Fruit fly (Drosophila melanogaster): ENCODE data around the gene CG33159.

CG33159 gene

dm6 chr3L:3192912-3193311 lies 11.3 kb downstream of the CG33159 start, which contains the start of gene Hsp83 (continued):
- TF ChIP-seq CG17829 (tag; optimal IDR thresholded peaks at IDR 0.05) (peak; percentile 90), CG11723 (GFP tag; optimal IDR thresholded peaks at IDR 0.05) (peak; percentile 98), NC2β (GFP tag; optimal IDR thresholded peaks at IDR 0.05) (peak; percentile 97), zf30C (GFP tag; optimal IDR thresholded peaks at IDR 0.05) (peak; percentile 84), ato (GFP tag; IDR thresholded peaks at IDR 0.05; ENCODE audit: partially characterized antibody) (no peak), ara (GFP tag; IDR thresholded peaks at IDR 0.05) (peak; percentile 89), Mad (GFP tag; optimal IDR thresholded peaks at IDR 0.05) (peak; percentile 95), Aef1 (GFP tag; IDR thresholded peaks at IDR 0.05) (peak; percentile 65), run (tag; optimal IDR thresholded peaks at IDR 0.05) (peak; percentile 91), grau (tag; optimal IDR thresholded peaks at IDR 0.05) (peak; percentile 90), org-1 (GFP tag; optimal IDR thresholded peaks at IDR 0.05) (peak; percentile 95), Hmx (GFP tag; optimal IDR thresholded peaks at IDR 0.05) (peak; percentile 39), ci (GFP tag; IDR thresholded peaks at IDR 0.05) (peak; percentile 99), Med (GFP tag) (peak; percentile 100), Fer1 (GFP tag; optimal IDR thresholded peaks at IDR 0.05) (peak; percentile 100), gsb-n (tag; optimal IDR thresholded peaks at IDR 0.05) (peak; percentile 85), nom (GFP tag; optimal IDR thresholded peaks at IDR 0.05) (peak; percentile 99), CG13775 (GFP tag; optimal IDR thresholded peaks at IDR 0.05) (peak; percentile 95), croc (GFP tag; conservative IDR thresholded peaks at IDR 0.05) (peak; percentile 46), CG30431 (GFP tag; optimal IDR thresholded peaks at IDR 0.05) (peak; percentile 89), ERR (GFP tag; optimal IDR thresholded peaks at IDR 0.05) (peak; percentile 84), CG13287 (GFP tag; IDR thresholded peaks at IDR 0.05; ENCODE audit: partially characterized antibody) (no peak), Rfx (GFP tag; IDR thresholded peaks at IDR 0.05) (peak; percentile 97), CG2678 (tag; optimal IDR thresholded peaks at IDR 0.05) (peak; percentile 91), CG10543 (GFP tag; optimal IDR thresholded peaks at IDR 0.05) (peak; percentile 100), Antp (GFP tag; optimal IDR thresholded peaks at IDR 0.05) (peak; percentile 90), CG2875 (GFP tag; optimal IDR thresholded peaks at IDR 0.05) (peak; percentile 97), gsb (GFP tag; IDR thresholded peaks at IDR 0.05) (peak; percentile 83), CG4730 (GFP tag; IDR thresholded peaks at IDR 0.05) (peak; percentile 77; the same call in 1 of the 2 replicates), CG3281 (GFP tag; optimal IDR thresholded peaks at IDR 0.05) (peak; percentile 99), sqz (GFP tag; optimal IDR thresholded peaks at IDR 0.05) (peak; percentile 98), CG18764 (GFP tag; optimal IDR thresholded peaks at IDR 0.05) (peak; percentile 93), NC2α (GFP tag; optimal IDR thresholded peaks at IDR 0.05) (peak; percentile 93), CG4854 (GFP tag; optimal IDR thresholded peaks at IDR 0.05) (peak; percentile 95), ssp (GFP tag; IDR thresholded peaks at IDR 0.05) (peak; percentile 65), CG15479 (GFP tag; optimal IDR thresholded peaks at IDR 0.05) (peak; percentile 53), Atf6 (GFP tag; IDR thresholded peaks at IDR 0.05) (peak; percentile 95), CG7928 (GFP tag; optimal IDR thresholded peaks at IDR 0.05) (peak; percentile 99), ftz-f1 (GFP tag; optimal IDR thresholded peaks at IDR 0.05) (peak; percentile 80), ham (GFP tag; IDR thresholded peaks at IDR 0.05) (peak; percentile 45; the same call in 1 of the 2 replicates), Bteb2 (GFP tag; optimal IDR thresholded peaks at IDR 0.05) (peak; percentile 90), Usf (GFP tag; optimal IDR thresholded peaks at IDR 0.05) (peak; percentile 65), CG8765 (GFP tag; IDR thresholded peaks at IDR 0.05) (no peak), CG1832 (GFP tag; optimal IDR thresholded peaks at IDR 0.05) (no peak), jigr1 (GFP tag; IDR thresholded peaks at IDR 0.05) (no peak), CG3838 (GFP tag; optimal IDR thresholded peaks at IDR 0.05) (peak; percentile 52), CG9932 (GFP tag; IDR thresholded peaks at IDR 0.05) (peak; percentile 84), tio (GFP tag; optimal IDR thresholded peaks at IDR 0.05) (peak; percentile 75), CG8924 (tag; optimal IDR thresholded peaks at IDR 0.05) (peak; percentile 81), PHDP (tag; optimal IDR thresholded peaks at IDR 0.05) (peak; percentile 98), CG31365 (tag; optimal IDR thresholded peaks at IDR 0.05) (peak; percentile 95)
